Worm (Caenorhabditis elegans): Measurements from ENCODE around the gene F52G3.5.
A peak's percentile ranks its signal among the peaks of the same experiment; 100 is the strongest.

F52G3.5 gene

DNA sequence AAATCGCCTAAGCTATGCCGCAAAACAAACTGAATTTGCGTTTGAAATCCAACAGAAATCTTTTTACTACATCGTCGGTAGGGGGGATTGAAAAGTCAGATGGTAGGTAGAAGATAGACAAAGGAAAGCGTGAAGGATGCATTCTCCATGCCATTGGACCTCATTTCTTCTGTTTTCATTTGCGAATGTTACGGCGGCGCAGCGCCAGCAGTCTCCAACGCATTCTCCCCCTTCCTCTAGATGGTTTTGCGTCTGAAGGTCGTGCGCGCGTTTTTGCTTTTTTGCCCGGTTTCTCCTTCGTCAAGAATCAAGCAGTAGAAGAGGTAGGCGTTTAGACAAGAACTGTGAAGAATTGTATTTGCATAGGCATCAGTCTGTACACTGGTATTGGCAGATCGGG, 17.6 kb upstream of the F52G3.5 start:
- TF ChIP-seq M03D4.4 (tag; optimal IDR thresholded peaks at IDR 0.05) (no peak), nhr-12 (tag; optimal IDR thresholded peaks at IDR 0.05) (no peak), tbx-8 (GFP tag; optimal IDR thresholded peaks at IDR 0.05) (no peak), lsy-2 (tag; optimal IDR thresholded peaks at IDR 0.05) (no peak), pha-4 (tag; optimal IDR thresholded peaks at IDR 0.05) (no peak), elt-1 (tag; optimal IDR thresholded peaks at IDR 0.05; ENCODE audit: borderline replicate concordance, insufficient read depth) (no peak), nhr-237 (tag; optimal IDR thresholded peaks at IDR 0.05) (no peak), lin-32 (GFP tag; optimal IDR thresholded peaks at IDR 0.05) (no peak), ceh-39 (tag; optimal IDR thresholded peaks at IDR 0.05) (no peak), ces-1 (GFP tag; optimal IDR thresholded peaks at IDR 0.05) (no peak), elt-3 (tag; optimal IDR thresholded peaks at IDR 0.05) (no peak), unc-62 (GFP tag; optimal IDR thresholded peaks at IDR 0.05) (no peak), mls-2 (tag; optimal IDR thresholded peaks at IDR 0.05) (no peak), lin-13 (tag; optimal IDR thresholded peaks at IDR 0.05) (no peak), mep-1 (tag; optimal IDR thresholded peaks at IDR 0.05) (no peak)

DNA sequence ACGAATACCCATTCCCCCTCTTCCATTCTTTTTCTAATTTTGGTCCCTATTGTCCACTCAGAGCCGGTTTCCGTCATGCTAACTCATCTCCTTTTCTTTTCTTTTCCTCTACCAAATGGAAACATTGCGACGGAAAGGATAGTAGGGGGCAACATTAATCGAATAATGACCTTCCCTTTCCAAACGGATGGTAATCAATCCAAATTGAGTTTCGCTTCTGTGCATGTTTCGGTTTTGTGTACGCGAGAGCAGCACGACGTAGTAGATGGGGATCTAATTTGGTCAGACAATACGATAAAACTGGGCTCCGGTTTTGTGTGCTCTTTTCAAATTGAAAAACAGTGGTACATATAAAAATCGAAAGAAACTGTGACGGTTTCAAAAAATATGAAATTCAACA, 15.5 kb upstream of the F52G3.5 start:
- TF ChIP-seq ceh-43 (GFP tag; optimal IDR thresholded peaks at IDR 0.05) (no peak), lin-32 (GFP tag; optimal IDR thresholded peaks at IDR 0.05) (no peak), nhr-237 (tag; optimal IDR thresholded peaks at IDR 0.05) (peak; percentile 10), nhr-2 (tag; optimal IDR thresholded peaks at IDR 0.05) (no peak), ham-2 (GFP tag; optimal IDR thresholded peaks at IDR 0.05) (no peak), M03D4.4 (tag; optimal IDR thresholded peaks at IDR 0.05) (no peak), flh-1 (GFP tag; optimal IDR thresholded peaks at IDR 0.05) (no peak), ces-1 (GFP tag; optimal IDR thresholded peaks at IDR 0.05) (peak; percentile 100), mep-1 (tag; optimal IDR thresholded peaks at IDR 0.05) (no peak)

DNA sequence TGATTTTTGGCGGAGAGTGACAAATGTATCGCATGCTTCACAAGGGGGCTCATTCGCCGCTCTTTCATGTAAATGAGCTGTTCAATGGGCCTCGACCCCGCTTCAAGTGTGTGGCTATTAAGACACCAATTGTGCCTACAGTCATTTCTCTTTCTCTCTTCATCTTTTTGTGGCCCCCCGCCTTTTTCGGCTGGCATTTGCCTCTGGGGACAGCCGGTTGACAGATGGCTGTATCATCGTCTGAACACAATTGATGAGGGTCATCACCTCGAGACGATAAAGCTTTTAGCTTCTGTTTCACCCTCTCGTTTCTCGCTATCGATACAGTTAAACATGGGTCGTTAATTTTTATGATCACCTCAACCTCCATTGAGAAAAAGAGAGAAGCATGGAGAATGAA, 12.4 kb upstream of the F52G3.5 start:
- TF ChIP-seq mab-5 (tag; optimal IDR thresholded peaks at IDR 0.05): no peak
- TF ChIP-seq unc-62 (GFP tag; optimal IDR thresholded peaks at IDR 0.05): peak; percentile 34
- TF ChIP-seq lin-32 (GFP tag; optimal IDR thresholded peaks at IDR 0.05): peak; percentile 69
- TF ChIP-seq nhr-2 (tag; optimal IDR thresholded peaks at IDR 0.05): peak; percentile 2
- TF ChIP-seq pha-4 (tag; optimal IDR thresholded peaks at IDR 0.05): no peak
- TF ChIP-seq cnd-1 (tag; optimal IDR thresholded peaks at IDR 0.05): peak; percentile 54

DNA sequence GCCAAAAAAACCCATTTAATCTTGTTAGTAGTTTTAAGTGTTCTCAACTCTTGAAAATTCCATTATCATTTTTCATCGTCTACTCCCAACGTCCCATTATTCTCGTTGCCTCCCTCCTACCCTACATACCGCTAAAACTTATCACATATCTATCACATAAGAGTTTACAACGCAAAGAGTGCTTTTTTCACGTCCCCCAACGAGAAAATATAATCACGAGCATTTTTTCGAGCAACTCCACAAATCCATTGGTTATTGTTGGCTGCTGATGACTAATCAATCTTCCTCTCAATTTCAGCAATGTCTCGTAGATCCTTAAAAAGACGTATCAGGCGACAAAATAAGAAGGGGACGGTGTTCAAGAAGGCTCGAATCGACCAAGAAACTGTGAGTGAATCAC, 2.4 kb upstream of the F52G3.5 start, which contains the start of gene mbl-1:
mbl-1 (plus strand) TSS at position 301 of the 400 bp plus-strand sequence.
- no peak for TF ChIP-seq ztf-11 (tag; optimal IDR thresholded peaks at IDR 0.05)
- no peak for TF ChIP-seq nhr-28 (tag; optimal IDR thresholded peaks at IDR 0.05)
- no peak for TF ChIP-seq unc-39 (tag; optimal IDR thresholded peaks at IDR 0.05)
- no peak for TF ChIP-seq flh-1 (GFP tag; optimal IDR thresholded peaks at IDR 0.05)
- TF ChIP-seq ces-1 (GFP tag; optimal IDR thresholded peaks at IDR 0.05): no peak
- TF ChIP-seq sptf-1 (tag; optimal IDR thresholded peaks at IDR 0.05): no peak
- no peak for TF ChIP-seq nhr-2 (tag; optimal IDR thresholded peaks at IDR 0.05)
- TF ChIP-seq zip-8 (tag; optimal IDR thresholded peaks at IDR 0.05): no peak
- no peak for TF ChIP-seq nhr-76 (tag; optimal IDR thresholded peaks at IDR 0.05)
- no peak for TF ChIP-seq ceh-39 (tag; optimal IDR thresholded peaks at IDR 0.05)
- TF ChIP-seq drap-1 (GFP tag; optimal IDR thresholded peaks at IDR 0.05): no peak
- TF ChIP-seq lin-13 (tag; optimal IDR thresholded peaks at IDR 0.05): no peak
- TF ChIP-seq mab-5 (tag; optimal IDR thresholded peaks at IDR 0.05): no peak
- no peak for TF ChIP-seq bed-3 (GFP tag; optimal IDR thresholded peaks at IDR 0.05)
- TF ChIP-seq pha-4 (tag; optimal IDR thresholded peaks at IDR 0.05): no peak
- TF ChIP-seq elt-3 (tag; optimal IDR thresholded peaks at IDR 0.05): no peak
- no peak for TF ChIP-seq blmp-1 (tag; optimal IDR thresholded peaks at IDR 0.05)

DNA sequence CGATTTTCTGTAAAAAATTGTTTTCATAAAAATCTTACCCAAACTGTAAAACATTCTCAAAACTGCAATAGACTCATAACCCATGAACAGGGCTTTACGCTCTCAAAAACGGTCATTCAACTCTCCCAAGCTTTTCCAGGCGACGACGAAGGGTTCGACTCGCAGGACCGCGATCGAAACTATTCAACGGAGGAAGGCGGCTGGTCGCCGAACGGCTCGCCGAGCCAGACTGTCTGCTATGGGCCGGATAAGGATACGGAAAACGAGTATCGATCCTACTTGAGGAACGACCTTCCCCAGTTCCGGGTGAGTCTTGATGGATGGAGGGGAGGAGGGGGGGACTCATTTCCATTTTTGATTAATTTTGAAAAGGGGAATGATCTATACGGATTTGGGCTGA, 8.1 kb downstream of the F52G3.5 start:
- no peak for TF ChIP-seq elt-1 (tag; optimal IDR thresholded peaks at IDR 0.05; ENCODE audit: borderline replicate concordance, insufficient read depth)
- no peak for TF ChIP-seq hlh-1 (tag; optimal IDR thresholded peaks at IDR 0.05)
- peak; percentile 34 for TF ChIP-seq ceh-83 (GFP tag; optimal IDR thresholded peaks at IDR 0.05)
- TF ChIP-seq nhr-76 (tag; optimal IDR thresholded peaks at IDR 0.05): no peak
- no peak for TF ChIP-seq ztf-11 (tag; optimal IDR thresholded peaks at IDR 0.05)
